Worm (Caenorhabditis elegans) whole organism, late embryonic: ENCODE measurements around the gene ccf-1.
A peak's percentile ranks its signal among the peaks of the same experiment; 100 is the strongest.

Experiments used
- C38D4.7 ChIP-seq: fragments of 200-800 bp; sonication (Bioruptor generic); optimal IDR thresholded peaks from 2 replicates; lab custom pipeline; 2018; ENCODE audit warnings: mild to moderate bottlenecking, missing genetic modification characterization, moderate library complexity, missing compliant biosample characterization
- F13H6.1 ChIP-seq: sonication (generic microtip); optimal IDR thresholded peaks from 2 replicates; lab custom pipeline; 2016; ENCODE audit warnings: missing genetic modification characterization, missing compliant biosample characterization
- K02D7.2 ChIP-seq: sonication (generic microtip); optimal IDR thresholded peaks from 2 replicates; lab custom pipeline; 2017; ENCODE audit warnings: mild to moderate bottlenecking, missing genetic modification characterization, missing compliant biosample characterization
- K09A11.1 ChIP-seq: sonication (generic microtip); optimal IDR thresholded peaks from 2 replicates; lab custom pipeline; 2017; ENCODE audit warnings: antibody characterized with exemption, mild to moderate bottlenecking, missing genetic modification characterization, missing compliant biosample characterization; ENCODE audit not compliant: insufficient read depth
- T23F11.4 ChIP-seq: fragments of 200-800 bp; sonication (Bioruptor generic); optimal IDR thresholded peaks from 2 replicates; lab custom pipeline; 2018; ENCODE audit warnings: mild to moderate bottlenecking, missing genetic modification characterization, missing compliant biosample characterization
- ahr-1 ChIP-seq: sonication (generic microtip); optimal IDR thresholded peaks from 2 replicates; lab custom pipeline; 2016; ENCODE audit warnings: missing genetic modification characterization, missing compliant biosample characterization
- ama-1 ChIP-seq: fragments of 150-350 bp; optimal IDR thresholded peaks from 2 replicates; lab custom pipeline; 2014
- ceh-18 ChIP-seq: sonication (generic microtip); optimal IDR thresholded peaks from 2 replicates; lab custom pipeline; 2016; ENCODE audit warnings: missing genetic modification characterization, missing compliant biosample characterization
- ceh-19 ChIP-seq: fragments of 200-800 bp; sonication (Bioruptor generic); optimal IDR thresholded peaks from 2 replicates; lab custom pipeline; 2018; ENCODE audit warnings: mild to moderate bottlenecking, missing genetic modification characterization, missing compliant biosample characterization
- ceh-22 ChIP-seq: sonication (generic microtip); optimal IDR thresholded peaks from 2 replicates; lab custom pipeline; 2017; ENCODE audit warnings: missing biosample characterization, missing genetic modification characterization
- ceh-30 ChIP-seq: fragments of 150-350 bp; optimal IDR thresholded peaks from 2 replicates; lab custom pipeline; 2014; ENCODE audit warnings: missing biosample characterization, missing genetic modification characterization
- ceh-34 ChIP-seq: sonication (generic microtip); optimal IDR thresholded peaks from 2 replicates; lab custom pipeline; 2016; ENCODE audit warnings: mild to moderate bottlenecking, missing genetic modification characterization, missing compliant biosample characterization
- ceh-48 ChIP-seq: sonication (generic microtip); optimal IDR thresholded peaks from 2 replicates; lab custom pipeline; 2016; ENCODE audit warnings: missing genetic modification characterization, inconsistent platforms, missing compliant biosample characterization
- ceh-6 ChIP-seq: fragments of 200-800 bp; sonication (Bioruptor generic); optimal IDR thresholded peaks from 2 replicates; lab custom pipeline; 2018; ENCODE audit warnings: mild to moderate bottlenecking, missing genetic modification characterization, missing compliant biosample characterization
- dve-1 ChIP-seq: sonication (generic microtip); optimal IDR thresholded peaks from 2 replicates; lab custom pipeline; 2017; ENCODE audit warnings: antibody characterized with exemption, mild to moderate bottlenecking, missing genetic modification characterization, missing compliant biosample characterization
- elt-2 ChIP-seq: sonication (generic microtip); optimal IDR thresholded peaks from 2 replicates; lab custom pipeline; 2016; ENCODE audit warnings: missing genetic modification reagents, missing genetic modification characterization, missing compliant biosample characterization
- elt-4 ChIP-seq: sonication (generic microtip); optimal IDR thresholded peaks from 2 replicates; lab custom pipeline; 2016; ENCODE audit warnings: missing genetic modification characterization, missing compliant biosample characterization
- ets-4 ChIP-seq: sonication (generic microtip); optimal IDR thresholded peaks from 2 replicates; lab custom pipeline; 2016; ENCODE audit warnings: missing genetic modification characterization, missing compliant biosample characterization
- eyg-1 ChIP-seq: sonication (generic microtip); optimal IDR thresholded peaks from 2 replicates; lab custom pipeline; 2016; ENCODE audit warnings: missing genotype, missing genetic modification characterization, missing compliant biosample characterization
- fax-1 ChIP-seq: sonication (generic microtip); optimal IDR thresholded peaks from 2 replicates; lab custom pipeline; 2016; ENCODE audit warnings: missing genotype, missing genetic modification characterization, missing compliant biosample characterization
- fkh-10 ChIP-seq: fragments of 150-350 bp; optimal IDR thresholded peaks from 2 replicates; lab custom pipeline; 2014; ENCODE audit warnings: missing biosample characterization, missing genetic modification reagents, missing genetic modification characterization
- fkh-6 ChIP-seq: sonication (generic microtip); optimal IDR thresholded peaks from 2 replicates; lab custom pipeline; 2016; ENCODE audit warnings: missing genetic modification characterization, missing compliant biosample characterization
- gmeb-2 ChIP-seq: sonication (generic microtip); optimal IDR thresholded peaks from 2 replicates; lab custom pipeline; 2016; ENCODE audit warnings: missing genetic modification characterization, inconsistent platforms, missing compliant biosample characterization
- hlh-15 ChIP-seq: sonication (generic microtip); optimal IDR thresholded peaks from 2 replicates; lab custom pipeline; 2016; ENCODE audit warnings: missing genetic modification characterization, missing compliant biosample characterization
- mec-3 ChIP-seq: sonication (generic microtip); optimal IDR thresholded peaks from 2 replicates; lab custom pipeline; 2016; ENCODE audit warnings: borderline replicate concordance, missing genetic modification characterization, missing compliant biosample characterization
- nfya-1 ChIP-seq: sonication (generic microtip); optimal IDR thresholded peaks from 2 replicates; lab custom pipeline; 2017; ENCODE audit warnings: missing genetic modification characterization, mild to moderate bottlenecking, missing compliant biosample characterization, antibody characterized with exemption, moderate library complexity
- nhr-11 ChIP-seq: fragments of 150-350 bp; optimal IDR thresholded peaks from 2 replicates; lab custom pipeline; 2014; ENCODE audit warnings: missing biosample characterization, missing genetic modification characterization
- npax-4 ChIP-seq: sonication (generic microtip); optimal IDR thresholded peaks from 2 replicates; lab custom pipeline; 2016; ENCODE audit warnings: missing genetic modification characterization, missing compliant biosample characterization
- odd-2 ChIP-seq: sonication (generic microtip); optimal IDR thresholded peaks from 2 replicates; lab custom pipeline; 2017; ENCODE audit warnings: antibody characterized with exemption, mild to moderate bottlenecking, missing genetic modification characterization, missing compliant biosample characterization
- pax-1 ChIP-seq: fragments of 150-350 bp; optimal IDR thresholded peaks from 2 replicates; lab custom pipeline; 2014; ENCODE audit warnings: missing biosample characterization, missing genetic modification characterization
- pros-1 ChIP-seq: fragments of 150-350 bp; optimal IDR thresholded peaks from 2 replicates; lab custom pipeline; 2014; ENCODE audit warnings: missing biosample characterization, missing genetic modification reagents, missing genetic modification characterization
- rnt-1 ChIP-seq: sonication (generic microtip); optimal IDR thresholded peaks from 2 replicates; lab custom pipeline; 2016; ENCODE audit warnings: missing genetic modification characterization, missing compliant biosample characterization
- sox-4 ChIP-seq: sonication (generic microtip); optimal IDR thresholded peaks from 2 replicates; lab custom pipeline; 2017; ENCODE audit warnings: mild to moderate bottlenecking, missing genetic modification characterization, inconsistent platforms, missing compliant biosample characterization
- tbx-2 ChIP-seq: sonication (generic microtip); optimal IDR thresholded peaks from 2 replicates; lab custom pipeline; 2016; ENCODE audit warnings: missing genetic modification characterization, missing compliant biosample characterization
- ttx-3 ChIP-seq: sonication (generic microtip); optimal IDR thresholded peaks from 2 replicates; lab custom pipeline; 2016; ENCODE audit warnings: missing genetic modification reagents, missing genetic modification characterization, missing compliant biosample characterization
- unc-42 ChIP-seq: sonication (generic microtip); optimal IDR thresholded peaks from 2 replicates; lab custom pipeline; 2016; ENCODE audit warnings: missing genotype, missing genetic modification characterization, missing compliant biosample characterization
- unc-55 ChIP-seq: sonication (generic microtip); optimal IDR thresholded peaks from 2 replicates; lab custom pipeline; 2017; ENCODE audit warnings: missing biosample characterization, missing genetic modification reagents, missing genetic modification characterization
- zip-5 ChIP-seq: sonication (generic microtip); optimal IDR thresholded peaks from 2 replicates; lab custom pipeline; 2016; ENCODE audit warnings: missing genetic modification characterization, missing compliant biosample characterization
- ztf-16 ChIP-seq: sonication (generic microtip); optimal IDR thresholded peaks from 2 replicates; lab custom pipeline; 2017; ENCODE audit warnings: missing genetic modification characterization, missing compliant biosample characterization

Gene ccf-1

ce11 chrIII:11951111-11951510, 31.1 kb upstream of the ccf-1 start:
- no peak for TF ChIP-seq ahr-1
- no peak for TF ChIP-seq F13H6.1 (tag; lab: Kevin White, UChicago)
- no peak for TF ChIP-seq odd-2
- no peak for TF ChIP-seq K02D7.2 (tag; lab: Kevin White, UChicago)
- TF ChIP-seq ztf-16, result no peak
- no peak for TF ChIP-seq tbx-2

- TF ChIP-seq elt-4 (tag; lab: Kevin White, UChicago) (no peak), nfya-1 (tag; lab: Kevin White, UChicago) (no peak), dve-1 (tag; lab: Kevin White, UChicago) (no peak), T23F11.4 (no peak), unc-55 (GFP tag; lab: Kevin White, UChicago) (no peak), ceh-22 (tag; lab: Kevin White, UChicago) (no peak), ceh-34 (tag; lab: Kevin White, UChicago) (no peak), ceh-6 (no peak), pax-1 (tag; lab: Kevin White, UChicago) (no peak), npax-4 (tag; lab: Kevin White, UChicago) (no peak), mec-3 (tag; lab: Kevin White, UChicago) (no peak), fkh-6 (tag; lab: Kevin White, UChicago) (no peak), odd-2 (no peak), rnt-1 (tag; lab: Kevin White, UChicago) (no peak), eyg-1 (tag; lab: Kevin White, UChicago) (no peak), fax-1 (no peak), ceh-30 (no peak), K09A11.1 (tag; lab: Kevin White, UChicago) (no peak), elt-2 (no peak)
Observed at ce11 chrIII:11949276-11949879, 29.3 kb upstream of the ccf-1 start.

- TF ChIP-seq pros-1 (tag; lab: Kevin White, UChicago), result no peak
- TF ChIP-seq ceh-30, result no peak
- no peak for TF ChIP-seq nhr-11
- TF ChIP-seq ceh-22 (tag; lab: Kevin White, UChicago), result no peak
- TF ChIP-seq eyg-1 (tag; lab: Kevin White, UChicago), result no peak
- TF ChIP-seq unc-55 (GFP tag; lab: Kevin White, UChicago), result no peak
- TF ChIP-seq fkh-10 (GFP tag; lab: Kevin White, UChicago), result no peak
- TF ChIP-seq ceh-19 (GFP tag; lab: Kevin White, UChicago), result no peak
- no peak for TF ChIP-seq ttx-3 (tag; lab: Kevin White, UChicago)
- no peak for TF ChIP-seq ceh-18 (tag; lab: Kevin White, UChicago)
- TF ChIP-seq ceh-6, result no peak
- no peak for TF ChIP-seq unc-42 (tag; lab: Kevin White, UChicago)
- TF ChIP-seq zip-5, result no peak
- no peak for TF ChIP-seq hlh-15 (tag; lab: Kevin White, UChicago)
- TF ChIP-seq C38D4.7 (GFP tag; lab: Kevin White, UChicago), result no peak
- TF ChIP-seq ceh-48, result no peak
- TF ChIP-seq gmeb-2 (tag; lab: Kevin White, UChicago), result no peak
- TF ChIP-seq ama-1 (lab: Kevin White, UChicago), result no peak
Observed at ce11 chrIII:11948437-11948836, 28.4 kb upstream of the ccf-1 start.

ce11 chrIII:11947527-11947926, 27.5 kb upstream of the ccf-1 start:
- peak; percentile 20 for TF ChIP-seq ets-4 (tag; lab: Kevin White, UChicago)
- TF ChIP-seq gmeb-2 (tag; lab: Kevin White, UChicago), result no peak
- no peak for TF ChIP-seq sox-4 (tag; lab: Kevin White, UChicago)
